Fruit fly (Drosophila melanogaster) whole organism, prepupa: ENCODE results near the gene Acp29AB.
A peak's percentile ranks its signal among the peaks of the same experiment; 100 is the strongest.

Experiments used
- Blimp-1 ChIP-seq: fragments of 200-800 bp; sonication (Bioruptor generic); optimal IDR thresholded peaks from 3 replicates; lab custom pipeline; 2017; ENCODE audit warnings: missing biosample characterization, missing genetic modification characterization, mild to moderate bottlenecking, moderate library complexity, missing genetic modification reagents
- CG10631 ChIP-seq: fragments of 200-800 bp; sonication (Bioruptor generic); optimal IDR thresholded peaks from 2 replicates; lab custom pipeline; 2016; ENCODE audit warnings: missing biosample characterization, missing genetic modification characterization
- CG11762 ChIP-seq: fragments of 200-800 bp; sonication (Bioruptor generic); optimal IDR thresholded peaks from 3 replicates; lab custom pipeline; 2016; ENCODE audit warnings: missing biosample characterization, missing genetic modification characterization; ENCODE audit not compliant: insufficient read depth
- CG11902 ChIP-seq: fragments of 200-800 bp; sonication (Bioruptor generic); optimal IDR thresholded peaks from 3 replicates; lab custom pipeline; 2016; ENCODE audit warnings: missing biosample characterization, missing genetic modification characterization
- CG15336 ChIP-seq: fragments of 200-800 bp; sonication (Bioruptor generic); IDR thresholded peaks from 2 replicates; pipeline ENCODE4 v1.3.6; 2022; ENCODE audit warnings: missing biosample characterization, missing genetic modification characterization
- CG1621 ChIP-seq: fragments of 200-800 bp; sonication (Bioruptor generic); optimal IDR thresholded peaks from 3 replicates; lab custom pipeline; 2018; ENCODE audit warnings: missing biosample characterization, mild to moderate bottlenecking, missing genetic modification characterization
- CG16779 ChIP-seq: fragments of 200-800 bp; sonication (Bioruptor generic); optimal IDR thresholded peaks from 3 replicates; lab custom pipeline; 2017; ENCODE audit warnings: missing biosample characterization, mild to moderate bottlenecking, missing genetic modification characterization
- CG32006 ChIP-seq: fragments of 200-800 bp; sonication (Bioruptor generic); optimal IDR thresholded peaks from 3 replicates; lab custom pipeline; 2017; ENCODE audit warnings: missing biosample characterization, mild to moderate bottlenecking, missing genetic modification characterization
- CG3919 ChIP-seq: fragments of 200-800 bp; sonication (Bioruptor generic); optimal IDR thresholded peaks from 3 replicates; lab custom pipeline; 2016; ENCODE audit warnings: missing biosample characterization, missing genetic modification characterization
- CG4318 ChIP-seq: fragments of 200-800 bp; sonication (Bioruptor generic); optimal IDR thresholded peaks from 3 replicates; lab custom pipeline; 2017; ENCODE audit warnings: missing biosample characterization, mild to moderate bottlenecking, missing genetic modification characterization
- CG6276 ChIP-seq: fragments of 200-800 bp; sonication (Bioruptor generic); optimal IDR thresholded peaks from 2 replicates; lab custom pipeline; 2017; ENCODE audit warnings: missing biosample characterization, mild to moderate bottlenecking, missing genetic modification characterization
- CG6792 ChIP-seq: fragments of 200-800 bp; sonication (Bioruptor generic); optimal IDR thresholded peaks from 3 replicates; lab custom pipeline; 2016; ENCODE audit warnings: missing biosample characterization, missing genetic modification characterization
- CG6808 ChIP-seq: fragments of 200-800 bp; sonication (Bioruptor generic); optimal IDR thresholded peaks from 3 replicates; lab custom pipeline; 2017; ENCODE audit warnings: missing biosample characterization, missing genetic modification characterization, mild to moderate bottlenecking, moderate library complexity, missing genetic modification reagents
- CG6854 ChIP-seq: fragments of 200-800 bp; sonication (Bioruptor generic); optimal IDR thresholded peaks from 2 replicates; lab custom pipeline; 2017; ENCODE audit warnings: missing biosample characterization, mild to moderate bottlenecking, missing genetic modification characterization
- CG7368 ChIP-seq: fragments of 200-800 bp; sonication (Bioruptor generic); optimal IDR thresholded peaks from 3 replicates; lab custom pipeline; 2016; ENCODE audit warnings: missing biosample characterization, missing genetic modification characterization
- CG8319 ChIP-seq: fragments of 200-800 bp; sonication (Bioruptor generic); optimal IDR thresholded peaks from 3 replicates; lab custom pipeline; 2016; ENCODE audit warnings: missing biosample characterization, missing genetic modification characterization
- Eip75B ChIP-seq: fragments of 200-800 bp; sonication (Bioruptor generic); optimal IDR thresholded peaks from 3 replicates; lab custom pipeline; 2016; ENCODE audit warnings: missing biosample characterization, missing genetic modification characterization
- Eip78C ChIP-seq: fragments of 200-800 bp; sonication (Bioruptor generic); peaks from one replicate; lab custom pipeline; 2016; ENCODE audit warnings: missing biosample characterization, missing genetic modification characterization
- Gug ChIP-seq: fragments of 200-800 bp; sonication (Bioruptor generic); IDR thresholded peaks from 2 replicates; pipeline ENCODE4 v1.3.6; 2022; ENCODE audit warnings: missing biosample characterization, missing genetic modification characterization
- Hr38 ChIP-seq: sonication (Bioruptor generic); optimal IDR thresholded peaks from 2 replicates; lab custom pipeline; 2016; ENCODE audit warnings: missing biosample characterization, missing genetic modification characterization
- Hr39 ChIP-seq: fragments of 200-800 bp; sonication (Bioruptor generic); optimal IDR thresholded peaks from 2 replicates; lab custom pipeline; 2016; ENCODE audit warnings: missing biosample characterization, missing genetic modification characterization
- Hr4 ChIP-seq: fragments of 200-800 bp; sonication (Bioruptor generic); optimal IDR thresholded peaks from 3 replicates; lab custom pipeline; 2016; ENCODE audit warnings: missing biosample characterization, missing genetic modification characterization
- Lpt ChIP-seq: fragments of 200-800 bp; sonication (Bioruptor generic); optimal IDR thresholded peaks from 3 replicates; lab custom pipeline; 2016; ENCODE audit warnings: missing biosample characterization, missing genetic modification characterization
- OdsH ChIP-seq: fragments of 200-800 bp; sonication (Bioruptor generic); optimal IDR thresholded peaks from 3 replicates; lab custom pipeline; 2016; ENCODE audit warnings: missing biosample characterization, missing genetic modification characterization
- Smox ChIP-seq: fragments of 200-800 bp; sonication (Bioruptor generic); optimal IDR thresholded peaks from 3 replicates; lab custom pipeline; 2016; ENCODE audit warnings: missing biosample characterization, missing genetic modification characterization
- Sox102F ChIP-seq: fragments of 200-800 bp; sonication (Bioruptor generic); optimal IDR thresholded peaks from 2 replicates; lab custom pipeline; 2016; ENCODE audit warnings: missing biosample characterization, mild to moderate bottlenecking, missing genetic modification characterization
- Sox14 ChIP-seq: fragments of 200-800 bp; sonication (Bioruptor generic); optimal IDR thresholded peaks from 3 replicates; lab custom pipeline; 2016; ENCODE audit warnings: missing biosample characterization, missing genetic modification characterization
- Sox15 ChIP-seq: fragments of 200-800 bp; sonication (Bioruptor generic); optimal IDR thresholded peaks from 3 replicates; lab custom pipeline; 2016; ENCODE audit warnings: missing biosample characterization, missing genetic modification characterization
- achi ChIP-seq: fragments of 200-800 bp; sonication (Bioruptor generic); optimal IDR thresholded peaks from 3 replicates; lab custom pipeline; 2016; ENCODE audit warnings: missing biosample characterization, missing genetic modification characterization
- acj6 ChIP-seq: fragments of 200-800 bp; sonication (Bioruptor generic); optimal IDR thresholded peaks from 3 replicates; lab custom pipeline; 2016; ENCODE audit warnings: missing biosample characterization, missing genetic modification characterization
- dac ChIP-seq: fragments of 200-800 bp; sonication (Bioruptor generic); optimal IDR thresholded peaks from 2 replicates; lab custom pipeline; 2017; ENCODE audit warnings: missing biosample characterization, mild to moderate bottlenecking, missing genetic modification characterization
- dsx ChIP-seq: fragments of 200-800 bp; optimal IDR thresholded peaks from 3 replicates; lab custom pipeline; 2019; ENCODE audit warnings: missing biosample characterization, mild to moderate bottlenecking, missing genetic modification characterization, moderate library complexity; ENCODE audit not compliant: poor library complexity, severe bottlenecking
- fd59A ChIP-seq: fragments of 200-800 bp; sonication (Bioruptor generic); optimal IDR thresholded peaks from 2 replicates; lab custom pipeline; 2017; ENCODE audit warnings: missing biosample characterization, mild to moderate bottlenecking, missing genetic modification characterization, missing genetic modification reagents
- fd85E ChIP-seq: fragments of 200-800 bp; sonication (Bioruptor generic); optimal IDR thresholded peaks from 3 replicates; lab custom pipeline; 2016; ENCODE audit warnings: missing biosample characterization, missing genetic modification characterization
- lz ChIP-seq: fragments of 200-800 bp; sonication (Bioruptor generic); optimal IDR thresholded peaks from 3 replicates; lab custom pipeline; 2016; ENCODE audit warnings: missing biosample characterization, missing genetic modification characterization
- net ChIP-seq: fragments of 200-800 bp; sonication (Bioruptor generic); optimal IDR thresholded peaks from 3 replicates; lab custom pipeline; 2016; ENCODE audit warnings: missing biosample characterization, missing genetic modification characterization
- pdm3 ChIP-seq: fragments of 200-800 bp; sonication (Bioruptor generic); optimal IDR thresholded peaks from 3 replicates; lab custom pipeline; 2016; ENCODE audit warnings: missing biosample characterization, missing genetic modification characterization
- salr ChIP-seq, 2 experiments: fragments of 200-800 bp; sonication (Bioruptor generic); optimal IDR thresholded peaks; 3 replicates each; lab custom pipeline; 2016 to 2018; ENCODE audit warnings: missing biosample characterization in 2 of 2, missing genetic modification characterization in 2 of 2, mild to moderate bottlenecking in 1 of 2
- spab ChIP-seq: fragments of 200-800 bp; sonication (Bioruptor generic); optimal IDR thresholded peaks from 2 replicates; lab custom pipeline; 2017; ENCODE audit warnings: missing biosample characterization, mild to moderate bottlenecking, missing genetic modification characterization, missing genetic modification reagents
- svp ChIP-seq: fragments of 200-800 bp; sonication (Bioruptor generic); peaks from one replicate; lab custom pipeline; 2016; ENCODE audit warnings: missing biosample characterization, missing genetic modification characterization
- topi ChIP-seq: fragments of 200-800 bp; sonication (Bioruptor generic); optimal IDR thresholded peaks from 3 replicates; lab custom pipeline; 2016; ENCODE audit warnings: missing biosample characterization, missing genetic modification characterization

The Acp29AB gene

dm6 chr2L:8403286-8404270 is 10.6 kb upstream of the Acp29AB start, which contains the start of gene emb (continued):
- TF ChIP-seq CG11762 (GFP tag; lab: Kevin White, UChicago): no peak
- no peak for TF ChIP-seq Gug
- no peak for TF ChIP-seq salr (GFP tag; optimal IDR thresholded peaks at IDR 0.05; lab: Kevin White, UChicago)
- no peak for TF ChIP-seq fd59A (GFP tag; lab: Kevin White, UChicago)
- no peak for TF ChIP-seq CG6792 (GFP tag; lab: Kevin White, UChicago)
- peak; percentile 30 for TF ChIP-seq OdsH
- TF ChIP-seq CG11902: no peak
- no peak for TF ChIP-seq net (GFP tag; lab: Kevin White, UChicago)
- TF ChIP-seq dsx (GFP tag; lab: Kevin White, UChicago): peak; percentile 66
- TF ChIP-seq Sox102F (GFP tag; lab: Kevin White, UChicago): no peak
- peak; percentile 83 for TF ChIP-seq Eip78C (GFP tag; lab: Kevin White, UChicago)
- TF ChIP-seq Sox14 (GFP tag; lab: Kevin White, UChicago): peak; percentile 70
- no peak for TF ChIP-seq CG8319
- peak; percentile 58 for TF ChIP-seq CG10631 (GFP tag; lab: Kevin White, UChicago)
- TF ChIP-seq CG6276 (GFP tag; lab: Kevin White, UChicago): no peak
- TF ChIP-seq Smox (GFP tag; lab: Kevin White, UChicago): no peak
- TF ChIP-seq Lpt: no peak
- TF ChIP-seq achi (GFP tag; lab: Kevin White, UChicago): no peak
- TF ChIP-seq CG6808 (GFP tag; lab: Kevin White, UChicago): peak; percentile 76
- no peak for TF ChIP-seq spab
- TF ChIP-seq acj6: no peak
- TF ChIP-seq CG16779 (tag; lab: Kevin White, UChicago): no peak
- TF ChIP-seq Eip75B (GFP tag; lab: Kevin White, UChicago): no peak
- TF ChIP-seq Blimp-1: peak; percentile 11
- TF ChIP-seq svp: no peak
- TF ChIP-seq Hr4: no peak
- TF ChIP-seq Hr39 (GFP tag; lab: Kevin White, UChicago): no peak
- peak; percentile 22 for TF ChIP-seq topi
- TF ChIP-seq CG7368 (GFP tag; lab: Kevin White, UChicago): no peak
- no peak for TF ChIP-seq CG4318 (GFP tag; lab: Kevin White, UChicago)
- no peak for TF ChIP-seq pdm3
- TF ChIP-seq Sox15 (GFP tag; lab: Kevin White, UChicago): no peak
- peak; percentile 69 for TF ChIP-seq CG6854 (GFP tag; lab: Kevin White, UChicago)
- TF ChIP-seq, all 60 proteins: peak for 23

- TF ChIP-seq CG3919 (GFP tag; lab: Kevin White, UChicago): no peak
- TF ChIP-seq dac (GFP tag; lab: Kevin White, UChicago): no peak
- TF ChIP-seq CG8319: no peak
- no peak for TF ChIP-seq lz (GFP tag; lab: Kevin White, UChicago)
- no peak for TF ChIP-seq fd85E (GFP tag; lab: Kevin White, UChicago)
- no peak for TF ChIP-seq CG32006 (GFP tag; lab: Kevin White, UChicago)
- TF ChIP-seq CG6854 (GFP tag; lab: Kevin White, UChicago): no peak
- TF ChIP-seq net (GFP tag; lab: Kevin White, UChicago): no peak
- no peak for TF ChIP-seq CG15336 (GFP tag; lab: Robert Waterston, UW)
- no peak for TF ChIP-seq CG1621
- no peak for TF ChIP-seq Blimp-1
- no peak for TF ChIP-seq Hr38
These were observed 9.9 kb upstream of the Acp29AB start, which contains the start of gene fy for dm6 chr2L:8402928-8403285. Gene fy (minus strand): TSS chr2L:8403280.
